Fruit fly (Drosophila melanogaster): ENCODE data around the gene CG9117.

Gene CG9117

DNA sequence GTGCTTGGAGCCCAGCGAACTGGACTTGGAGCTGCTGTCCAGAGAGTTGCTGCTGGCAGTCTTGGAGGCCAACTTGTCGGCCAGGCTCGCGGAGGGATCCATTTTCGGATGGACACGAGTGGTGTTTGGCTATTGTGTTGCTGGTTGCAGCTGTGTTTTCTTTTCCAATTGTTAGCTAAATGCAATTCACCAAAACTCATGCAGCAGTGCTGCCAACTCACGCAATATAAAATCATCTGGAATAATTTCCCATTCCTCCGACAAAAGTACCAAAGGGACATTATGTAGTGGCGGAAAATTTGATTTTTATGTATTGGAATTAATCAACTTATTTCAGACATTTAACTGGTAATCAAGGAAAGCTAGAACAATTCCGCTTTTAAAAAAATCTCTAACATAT lies 992 bp downstream of the CG9117 start, which contains the start of gene mtm:
TSS of gene mtm (minus strand) at position 306 of the 400 bp plus-strand sequence.
- TF ChIP-seq h (GFP tag; optimal IDR thresholded peaks at IDR 0.05) (no peak), Myc (optimal IDR thresholded peaks at IDR 0.05) (peak; percentile 59)

DNA sequence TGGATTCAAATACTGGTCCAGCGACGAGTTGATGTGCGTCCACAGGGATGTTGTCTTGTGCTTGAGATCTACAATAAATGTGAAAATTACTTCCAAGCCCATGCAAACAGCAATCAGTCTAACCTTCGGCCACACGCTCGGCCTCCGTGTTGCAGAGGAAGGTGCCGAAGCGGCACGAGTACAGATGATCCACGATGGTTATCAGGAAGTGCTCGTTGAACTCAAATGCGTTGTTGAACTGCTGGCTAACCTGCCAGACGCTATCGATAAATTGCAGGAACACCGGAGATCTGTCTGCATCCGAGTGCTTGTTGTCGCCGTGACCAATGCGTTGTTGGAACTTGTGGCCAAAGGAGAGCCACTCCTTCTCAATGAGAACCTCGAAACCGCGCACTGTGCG lies 2.5 kb downstream of the CG9117 start:
- TF ChIP-seq Hnf4 (GFP tag; optimal IDR thresholded peaks at IDR 0.05) (no peak), Vsx2 (GFP tag; optimal IDR thresholded peaks at IDR 0.05; ENCODE audit: partially characterized antibody) (no peak), fru (GFP tag; optimal IDR thresholded peaks at IDR 0.05) (no peak), usp (GFP tag; optimal IDR thresholded peaks at IDR 0.05) (no peak), Hr83 (GFP tag; optimal IDR thresholded peaks at IDR 0.05; ENCODE audit: poor library complexity, severe bottlenecking) (no peak), HLH106 (tag; optimal IDR thresholded peaks at IDR 0.05) (no peak), foxo (GFP tag; optimal IDR thresholded peaks at IDR 0.05) (no peak), rgr (GFP tag; optimal IDR thresholded peaks at IDR 0.05) (no peak)

DNA sequence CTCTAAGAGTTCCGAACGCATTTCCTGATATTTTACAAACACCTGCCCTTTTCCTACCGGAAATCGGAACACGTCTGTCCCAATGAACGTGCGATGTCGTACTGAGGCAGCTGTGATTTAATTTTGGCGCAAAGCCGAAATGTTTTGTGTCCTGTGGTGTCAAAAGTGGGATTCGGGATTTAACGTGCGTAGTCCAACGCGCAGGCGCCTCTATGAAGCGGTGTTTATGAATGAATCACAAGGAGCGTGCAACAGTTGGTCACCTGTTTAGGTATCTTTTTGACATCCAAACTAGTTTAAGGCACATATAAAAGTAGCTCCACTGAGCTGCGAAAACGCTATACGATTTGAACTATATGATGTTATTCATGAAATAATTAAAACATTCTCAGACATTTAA lies 3.4 kb downstream of the CG9117 start, which contains the start of gene CG9109:
TSS of gene CG9109 (minus strand) at position 80 of the 400 bp plus-strand sequence.
- TF ChIP-seq Dfd (GFP tag; optimal IDR thresholded peaks at IDR 0.05) (no peak), dl (GFP tag; optimal IDR thresholded peaks at IDR 0.05; ENCODE audit: insufficient read depth in 1 of 2, partially characterized antibody in 2 of 2) (no peak), brk (GFP tag; optimal IDR thresholded peaks at IDR 0.05) (no peak), Vsx2 (GFP tag; optimal IDR thresholded peaks at IDR 0.05; ENCODE audit: partially characterized antibody) (no peak), Rel (GFP tag; optimal IDR thresholded peaks at IDR 0.05) (no peak), Rel (tag; optimal IDR thresholded peaks at IDR 0.05) (no peak), CG32264 (GFP tag; optimal IDR thresholded peaks at IDR 0.05) (no peak)

DNA sequence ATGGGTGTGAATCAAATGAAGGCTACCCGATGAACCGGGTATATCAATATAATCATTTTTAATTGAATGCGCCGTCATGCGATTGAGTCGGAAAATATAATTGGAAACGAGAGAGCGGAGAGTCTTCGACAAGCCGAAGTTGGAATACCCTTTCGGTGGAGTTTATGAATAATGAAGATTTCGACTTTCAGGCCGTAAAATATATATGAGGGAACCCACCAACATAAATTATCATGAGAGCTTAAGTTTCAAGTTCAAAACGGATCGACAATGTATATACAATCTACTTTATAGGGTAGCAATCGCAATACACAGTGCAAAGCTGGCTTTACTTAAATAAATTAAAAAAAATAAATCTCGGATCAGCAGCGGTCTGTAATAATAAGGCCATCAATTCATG lies 5.9 kb downstream of the CG9117 start:
- no peak for TF ChIP-seq lola (GFP tag; optimal IDR thresholded peaks at IDR 0.05)
- no peak for TF ChIP-seq Hr83 (GFP tag; optimal IDR thresholded peaks at IDR 0.05; ENCODE audit: poor library complexity, severe bottlenecking)
- TF ChIP-seq h (GFP tag; optimal IDR thresholded peaks at IDR 0.05): peak; percentile 20
- TF ChIP-seq Jra (GFP tag; optimal IDR thresholded peaks at IDR 0.05): no peak
- TF ChIP-seq Mio (GFP tag; optimal IDR thresholded peaks at IDR 0.05): no peak
- peak; percentile 37 for TF ChIP-seq HLH106 (tag; optimal IDR thresholded peaks at IDR 0.05)
- TF ChIP-seq Abd-B (GFP tag; optimal IDR thresholded peaks at IDR 0.05): no peak
- no peak for TF ChIP-seq Hr78 (GFP tag; optimal IDR thresholded peaks at IDR 0.05)
- no peak for TF ChIP-seq sv (GFP tag; optimal IDR thresholded peaks at IDR 0.05)
- no peak for TF ChIP-seq CG9705 (GFP tag; optimal IDR thresholded peaks at IDR 0.05)
- TF ChIP-seq foxo (GFP tag; optimal IDR thresholded peaks at IDR 0.05): no peak

DNA sequence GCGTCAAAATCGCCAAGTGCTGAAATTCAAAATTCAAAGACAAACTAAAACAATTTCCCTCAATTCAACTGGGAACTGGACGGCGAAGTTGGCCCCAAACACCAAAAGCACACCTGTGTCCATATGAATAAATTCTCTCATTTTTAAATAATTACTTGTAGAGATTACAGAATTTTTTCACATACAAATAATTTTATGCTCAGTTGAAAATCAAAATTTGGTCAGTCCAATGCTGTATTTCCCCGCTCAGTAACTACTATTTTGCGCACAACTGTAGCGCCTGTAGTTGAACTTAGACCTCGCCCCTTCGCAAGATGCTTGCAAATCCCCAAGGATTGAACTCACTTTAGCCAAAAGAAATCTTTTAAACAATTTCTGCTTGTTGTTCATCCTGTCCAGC lies 9.0 kb downstream of the CG9117 start:
- TF ChIP-seq OdsH (GFP tag; optimal IDR thresholded peaks at IDR 0.05): no peak
- TF ChIP-seq usp (GFP tag; optimal IDR thresholded peaks at IDR 0.05): no peak
- no peak for TF ChIP-seq psq (GFP tag; optimal IDR thresholded peaks at IDR 0.05)
- TF ChIP-seq Jra (GFP tag; optimal IDR thresholded peaks at IDR 0.05): no peak
- TF ChIP-seq dmrt93B (GFP tag; optimal IDR thresholded peaks at IDR 0.05): no peak
- no peak for TF ChIP-seq jim (GFP tag; optimal IDR thresholded peaks at IDR 0.05)
- TF ChIP-seq dl (GFP tag; optimal IDR thresholded peaks at IDR 0.05; ENCODE audit: insufficient read depth in 1 of 2, partially characterized antibody in 2 of 2): no peak
- TF ChIP-seq lola (GFP tag; optimal IDR thresholded peaks at IDR 0.05): no peak
- no peak for TF ChIP-seq N (GFP tag; optimal IDR thresholded peaks at IDR 0.05)
- no peak for TF ChIP-seq brk (GFP tag; optimal IDR thresholded peaks at IDR 0.05)
- TF ChIP-seq Hr78 (GFP tag; optimal IDR thresholded peaks at IDR 0.05): no peak
- TF ChIP-seq tai (GFP tag; optimal IDR thresholded peaks at IDR 0.05): no peak
- no peak for TF ChIP-seq Dfd (GFP tag; optimal IDR thresholded peaks at IDR 0.05)
- TF ChIP-seq CG9705 (GFP tag; optimal IDR thresholded peaks at IDR 0.05): no peak
- no peak for TF ChIP-seq Myc (optimal IDR thresholded peaks at IDR 0.05)
- TF ChIP-seq sv (GFP tag; optimal IDR thresholded peaks at IDR 0.05): no peak

DNA sequence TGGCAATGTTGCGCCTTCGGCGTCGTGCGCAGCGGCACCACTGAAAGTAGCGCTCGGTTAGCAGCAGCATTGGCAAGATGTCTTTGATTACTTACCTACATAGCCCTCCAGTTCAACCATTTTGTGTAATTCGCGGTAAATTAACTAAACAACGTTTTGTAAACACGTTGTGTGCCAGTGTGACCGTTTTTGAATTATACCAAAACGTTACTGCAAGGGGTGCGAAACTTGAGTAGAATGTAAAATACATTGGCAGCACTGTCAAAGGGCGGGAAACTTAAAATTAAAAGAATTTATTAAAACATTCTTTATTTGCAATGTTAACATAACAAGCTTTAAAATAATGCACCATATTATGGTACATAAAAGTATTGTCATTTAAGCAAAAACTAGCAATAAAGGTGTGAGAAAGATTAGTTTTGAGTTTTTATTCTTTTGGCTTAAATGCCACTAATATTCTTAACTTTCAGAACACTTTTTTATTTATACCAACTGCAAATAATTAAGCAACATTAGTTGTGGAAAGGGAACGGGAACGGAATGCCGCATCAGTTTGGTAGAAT lies 13.3 kb downstream of the CG9117 start, which contains the start of gene CG9107:
TSS of gene CG9107 (minus strand) at position 195 of the 563 bp plus-strand sequence.
- TF ChIP-seq Myc (optimal IDR thresholded peaks at IDR 0.05) (peak; percentile 50), brk (GFP tag; optimal IDR thresholded peaks at IDR 0.05) (no peak)
